Worm (Caenorhabditis elegans) whole organism, L4/young adult: ENCODE measurements around the gene C18D1.2.

Experiments used
- W03F9.2 ChIP-seq: fragments of 150-350 bp; optimal IDR thresholded peaks from 2 replicates; lab custom pipeline; 2014; ENCODE audit warnings: missing biosample characterization, missing genetic modification characterization
- dao-5 ChIP-seq: sonication (generic microtip); optimal IDR thresholded peaks from 2 replicates; lab custom pipeline; 2016; ENCODE audit warnings: missing genotype, missing genetic modification characterization, moderate library complexity, missing compliant biosample characterization
- him-1 ChIP-seq: sonication (generic microtip); optimal IDR thresholded peaks from 2 replicates; lab custom pipeline; 2016; ENCODE audit warnings: missing genotype, missing genetic modification reagents, missing genetic modification characterization, missing compliant biosample characterization

C18D1.2 gene

DNA sequence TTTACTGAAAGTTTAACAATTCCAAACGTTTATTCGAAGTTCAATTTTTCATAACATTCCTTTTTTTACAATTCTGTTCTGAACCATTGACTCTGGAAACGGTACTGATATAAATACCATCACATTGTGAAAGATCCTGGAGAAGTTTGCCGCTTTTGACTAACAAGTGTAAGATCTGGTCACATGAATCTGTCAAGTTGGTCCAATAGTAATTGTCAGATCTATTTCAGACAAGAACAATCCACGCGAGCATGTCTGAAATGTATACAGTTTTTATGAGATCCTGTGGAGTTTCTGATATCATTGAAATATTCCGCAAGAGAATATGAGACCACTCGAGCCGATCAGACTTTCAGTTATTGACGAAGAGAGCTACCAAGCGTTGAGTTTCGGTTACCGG lies 36.3 kb downstream of the C18D1.2 start:
- TF ChIP-seq dao-5 (tag; lab: Kevin White, UChicago), result no peak
- no peak for TF ChIP-seq W03F9.2

DNA sequence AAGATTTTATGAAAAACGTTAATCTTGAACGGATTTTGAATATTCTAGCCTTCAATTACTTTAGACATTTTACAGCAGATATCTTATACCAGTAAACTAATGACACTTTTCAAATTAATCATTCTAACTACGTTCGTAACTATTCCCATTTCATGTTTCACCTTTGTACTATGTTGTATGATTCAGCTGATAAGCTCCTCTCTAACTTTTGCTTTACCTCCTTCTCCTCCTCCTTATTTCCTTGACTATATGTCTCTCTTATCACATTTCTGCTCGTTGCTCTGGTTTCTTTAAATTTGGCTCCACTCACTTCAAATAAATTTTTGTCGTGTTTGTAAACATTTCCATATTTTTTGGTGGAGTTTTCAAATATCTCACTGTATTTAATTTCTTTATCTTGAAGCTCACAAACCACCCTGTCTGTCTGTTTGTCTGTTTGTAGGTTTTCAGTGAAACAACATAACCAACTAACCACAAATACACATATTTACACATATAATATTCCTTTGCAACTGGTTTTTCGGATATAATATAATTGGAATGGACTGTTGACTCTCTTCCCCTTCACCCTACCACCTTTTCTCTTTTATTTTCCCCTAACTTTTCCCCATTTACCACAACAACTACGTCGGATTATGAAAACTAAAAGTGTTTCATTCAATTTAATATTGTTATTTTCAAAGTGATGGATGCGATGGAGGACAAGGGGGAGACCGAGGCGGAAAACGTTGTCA lies 37.6 kb downstream of the C18D1.2 start, which contains the start of gene lact-2:
Gene lact-2, plus strand, starts transcription at position 684 of the 734 bp plus-strand sequence.
- no peak for TF ChIP-seq him-1 (tag; lab: Kevin White, UChicago)
- TF ChIP-seq dao-5 (tag; lab: Kevin White, UChicago), result no peak
- no peak for TF ChIP-seq W03F9.2

DNA sequence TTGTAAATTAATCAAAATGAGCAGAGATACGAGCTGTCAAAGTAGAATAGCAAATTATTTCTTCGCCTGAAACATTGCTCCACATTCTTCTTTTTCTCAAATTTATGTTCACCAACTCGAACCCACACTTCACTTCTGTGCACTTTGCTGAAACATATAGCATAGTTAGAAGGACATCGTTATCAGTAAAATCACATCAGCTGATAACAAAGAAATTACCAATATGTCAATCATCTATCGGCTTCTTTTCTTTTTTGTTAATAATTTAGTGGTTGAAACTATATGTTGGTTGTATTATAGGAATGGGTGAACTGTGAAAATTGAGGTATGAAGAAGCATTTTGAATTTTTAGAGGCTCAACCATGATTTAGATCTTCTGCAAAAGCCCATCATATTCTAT lies 38.4 kb downstream of the C18D1.2 start:
- TF ChIP-seq him-1 (tag; lab: Kevin White, UChicago), result no peak
- TF ChIP-seq dao-5 (tag; lab: Kevin White, UChicago), result no peak
- no peak for TF ChIP-seq W03F9.2

DNA sequence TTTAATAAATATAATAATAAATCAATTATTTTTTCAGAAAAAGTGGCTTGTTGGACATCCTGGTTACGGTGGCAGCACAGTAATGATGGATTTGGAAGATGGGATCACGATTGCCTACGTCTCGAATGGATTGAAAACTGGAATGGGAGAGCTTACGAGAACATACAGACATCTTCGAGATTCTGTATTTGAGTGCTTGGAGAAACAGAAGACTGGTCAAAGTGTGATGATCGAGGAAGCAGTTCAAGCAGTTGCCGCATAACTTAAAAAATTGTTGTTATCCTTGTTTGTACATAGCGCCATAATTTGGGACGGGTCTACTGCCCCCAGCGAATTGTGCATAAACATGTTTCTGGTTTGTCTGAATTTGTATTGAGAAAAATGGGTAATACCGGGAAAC lies 41.6 kb downstream of the C18D1.2 start:
- TF ChIP-seq dao-5 (tag; lab: Kevin White, UChicago) (no peak), W03F9.2 (no peak), him-1 (tag; lab: Kevin White, UChicago) (no peak)

DNA sequence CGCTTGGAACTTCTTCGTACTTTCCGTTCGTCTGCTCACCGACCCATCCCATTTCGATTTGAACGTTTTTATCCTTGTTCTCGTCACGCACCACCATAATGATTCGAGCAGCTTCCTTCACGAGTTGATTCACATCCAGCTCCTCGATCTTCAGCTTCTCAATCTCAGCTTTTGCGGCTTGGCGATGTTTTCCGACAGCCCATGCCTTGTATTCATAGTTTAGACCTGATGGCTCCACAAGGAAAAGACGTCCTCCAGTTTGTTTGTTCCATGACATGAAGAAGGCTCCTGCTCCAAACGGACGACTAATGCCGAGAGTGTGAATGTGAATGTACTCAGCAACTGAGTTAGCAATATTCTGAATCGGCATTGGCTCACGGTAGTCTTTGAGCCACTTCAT lies 42.3 kb downstream of the C18D1.2 start:
- TF ChIP-seq him-1 (tag; lab: Kevin White, UChicago), result no peak
- TF ChIP-seq dao-5 (tag; lab: Kevin White, UChicago), result no peak
- no peak for TF ChIP-seq W03F9.2

DNA sequence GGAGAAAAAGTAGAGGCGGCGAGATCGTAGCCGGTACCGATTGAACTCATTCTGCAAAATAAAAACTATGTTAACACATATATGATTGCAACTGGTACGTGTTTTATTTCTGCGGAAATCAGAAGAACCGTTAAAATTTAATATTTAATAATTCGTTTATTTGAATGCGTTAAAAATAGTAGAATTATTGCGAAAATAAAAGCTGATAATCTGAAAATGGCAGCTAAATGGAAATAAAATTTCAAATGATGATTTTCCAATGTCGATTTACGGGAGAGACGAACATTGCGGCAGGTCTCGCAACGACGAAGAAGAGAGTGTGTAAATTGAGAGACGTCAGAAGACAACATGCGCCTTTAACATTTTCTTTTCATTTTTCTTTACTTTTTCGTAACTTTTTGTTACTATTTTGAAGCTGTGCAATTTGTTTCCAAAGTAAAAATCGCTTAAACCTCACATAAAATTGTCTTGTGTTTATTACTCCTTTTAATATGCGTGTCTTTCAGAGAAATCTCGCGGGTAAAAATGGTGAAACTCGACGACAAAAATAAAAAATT lies 43.1 kb downstream of the C18D1.2 start, which contains the start of the genes pas-7 and puf-12:
Gene pas-7, minus strand, starts transcription at position 51 of the 557 bp plus-strand sequence.
Gene puf-12, plus strand, starts transcription at position 507 of the 557 bp plus-strand sequence.
- TF ChIP-seq dao-5 (tag; lab: Kevin White, UChicago) (no peak), W03F9.2 (peak; percentile 77), him-1 (tag; lab: Kevin White, UChicago) (no peak)

DNA sequence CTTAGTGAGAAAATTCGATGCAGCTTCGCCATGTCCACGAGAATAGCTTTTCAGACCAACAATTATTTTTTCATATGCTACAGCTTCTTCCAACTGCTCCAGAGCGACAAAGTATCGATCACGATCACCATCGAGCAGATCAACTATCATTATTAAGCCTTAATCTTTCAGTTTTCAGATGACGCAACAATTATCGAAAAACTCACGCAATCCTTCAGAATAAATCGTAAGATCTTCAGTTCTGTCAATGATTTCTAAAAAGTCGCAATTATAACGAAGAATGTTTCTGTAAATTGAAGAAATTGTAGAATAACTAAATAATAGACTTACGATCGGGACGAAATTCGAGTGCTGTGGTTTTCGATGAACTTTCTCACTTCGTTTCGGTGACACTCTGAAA lies 46.4 kb downstream of the C18D1.2 start:
- no peak for TF ChIP-seq W03F9.2
- TF ChIP-seq dao-5 (tag; lab: Kevin White, UChicago), result no peak
- no peak for TF ChIP-seq him-1 (tag; lab: Kevin White, UChicago)

DNA sequence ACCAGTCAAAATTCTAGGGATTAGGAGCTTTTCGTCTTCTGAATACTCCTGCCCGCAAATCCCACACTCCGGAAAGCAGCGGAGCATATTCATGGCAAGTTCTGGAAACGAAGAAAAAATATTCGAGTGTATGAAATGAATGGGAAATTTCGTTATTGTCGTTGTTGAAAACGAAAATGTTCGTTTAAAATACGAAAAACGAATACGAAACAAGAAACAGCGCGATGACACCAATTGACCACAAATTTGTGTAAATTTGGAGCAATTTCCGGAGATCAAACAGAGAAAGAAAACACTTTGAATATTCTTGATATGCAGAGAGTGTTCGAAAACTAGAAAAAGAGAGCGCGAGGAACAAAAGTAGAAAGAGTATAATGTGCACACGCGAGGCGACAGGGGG lies 48.8 kb downstream of the C18D1.2 start, which contains the start of gene ZK945.4:
Gene ZK945.4, minus strand, starts transcription at position 101 of the 400 bp plus-strand sequence.
- TF ChIP-seq dao-5 (tag; lab: Kevin White, UChicago), result no peak
- TF ChIP-seq W03F9.2, result no peak
- TF ChIP-seq him-1 (tag; lab: Kevin White, UChicago), result no peak

DNA sequence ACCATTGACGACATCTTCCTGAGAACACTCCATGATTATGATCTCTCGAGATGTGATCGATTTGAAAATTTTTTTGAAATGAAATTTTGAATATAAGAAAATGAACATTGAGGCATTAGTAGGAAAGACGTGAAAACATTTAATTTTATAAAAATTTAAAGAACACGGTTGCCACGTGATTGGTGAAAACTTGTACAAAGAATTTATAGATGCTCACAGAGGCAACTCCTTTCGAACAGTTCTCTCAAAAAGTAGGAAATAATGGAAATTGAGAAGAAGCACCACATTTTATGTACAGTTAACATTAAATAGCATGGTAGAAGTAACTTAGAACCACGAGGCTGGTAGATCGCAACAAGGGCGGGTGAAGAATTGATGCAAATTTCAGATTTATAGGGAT lies 50.1 kb downstream of the C18D1.2 start, which contains the start of gene ZK945.6:
Gene ZK945.6, minus strand, starts transcription at position 101 of the 400 bp plus-strand sequence.
- TF ChIP-seq him-1 (tag; lab: Kevin White, UChicago) (no peak), dao-5 (tag; lab: Kevin White, UChicago) (no peak), W03F9.2 (no peak)

DNA sequence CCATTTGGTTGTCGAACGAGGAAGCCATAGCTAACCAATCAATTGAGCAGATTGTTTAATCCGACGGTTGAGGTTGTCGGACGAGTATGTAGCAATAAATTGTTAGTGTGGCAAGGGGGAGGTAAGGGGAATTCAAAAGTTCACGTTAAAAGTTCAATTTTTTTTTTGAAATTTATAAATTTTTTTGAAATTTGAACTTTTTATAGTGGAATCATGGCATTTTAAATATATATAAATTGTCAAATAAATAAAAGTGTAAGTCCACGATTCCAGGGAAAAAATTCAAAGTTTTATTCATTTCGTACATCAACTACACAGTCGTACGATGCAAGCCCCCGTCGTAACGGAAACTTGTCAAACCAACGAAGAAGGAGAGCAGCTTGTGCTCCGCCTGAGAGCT lies 51.6 kb downstream of the C18D1.2 start, which contains the start of the genes ZK945.7 and ZK945.8:
Gene ZK945.7, minus strand, starts transcription at position 101 of the 400 bp plus-strand sequence.
Gene ZK945.8, plus strand, starts transcription at position 275 of the 400 bp plus-strand sequence.
- TF ChIP-seq him-1 (tag; lab: Kevin White, UChicago), result no peak
- no peak for TF ChIP-seq W03F9.2
- TF ChIP-seq dao-5 (tag; lab: Kevin White, UChicago), result no peak
